Worm (Caenorhabditis elegans) whole organism, young adult: ENCODE measurements around the gene rps-1.

Experiments used
- B0019.2 ChIP-seq: fragments of 200-800 bp; sonication (Bioruptor generic); conservative IDR thresholded peaks from 2 replicates; pipeline ENCODE4 v1.3.6; 2022; ENCODE audit warnings: missing genetic modification reagents, missing genetic modification characterization, missing compliant biosample characterization
- C06A6.2 ChIP-seq: fragments of 200-800 bp; sonication (Bioruptor generic); conservative IDR thresholded peaks from 2 replicates; pipeline ENCODE4 v1.3.6; 2022; ENCODE audit warnings: missing genetic modification characterization, missing compliant biosample characterization
- D2030.7 ChIP-seq: fragments of 200-800 bp; sonication (Bioruptor generic); IDR thresholded peaks from 2 replicates; pipeline ENCODE4 v1.3.6; 2022; ENCODE audit warnings: missing genetic modification reagents, missing genetic modification characterization, missing compliant biosample characterization
- F23B12.7 ChIP-seq: sonication (generic microtip); optimal IDR thresholded peaks from 2 replicates; lab custom pipeline; 2017; ENCODE audit warnings: missing genetic modification characterization, mild to moderate bottlenecking, missing compliant biosample characterization, antibody characterized with exemption, moderate library complexity; ENCODE audit not compliant: insufficient read depth
- F55B11.4 ChIP-seq: sonication (generic microtip); optimal IDR thresholded peaks from 2 replicates; lab custom pipeline; 2016; ENCODE audit warnings: missing compliant biosample characterization, missing genetic modification characterization, borderline replicate concordance; ENCODE audit not compliant: insufficient read depth
- F57A8.1 ChIP-seq: fragments of 200-800 bp; sonication (Bioruptor generic); optimal IDR thresholded peaks from 2 replicates; lab custom pipeline; 2018; ENCODE audit warnings: mild to moderate bottlenecking, missing genetic modification characterization, moderate library complexity, missing compliant biosample characterization
- F57C9.4 ChIP-seq: sonication (generic microtip); optimal IDR thresholded peaks from 2 replicates; lab custom pipeline; 2017; ENCODE audit warnings: mild to moderate bottlenecking, missing genetic modification characterization, missing compliant biosample characterization
- K11D2.4 ChIP-seq: fragments of 200-800 bp; sonication (Bioruptor generic); IDR thresholded peaks from 2 replicates; pipeline ENCODE4 v1.3.6; 2022; ENCODE audit warnings: missing genetic modification reagents, missing genetic modification characterization, missing compliant biosample characterization
- Y53G8AR.9 ChIP-seq: fragments of 200-800 bp; sonication (Bioruptor generic); conservative IDR thresholded peaks from 2 replicates; pipeline ENCODE4 v1.3.6; 2022; ENCODE audit warnings: missing genetic modification reagents, missing genetic modification characterization, missing compliant biosample characterization
- Y56A3A.18 ChIP-seq: fragments of 200-800 bp; sonication (Bioruptor generic); IDR thresholded peaks from 2 replicates; pipeline ENCODE4 v1.3.6; 2022; ENCODE audit warnings: missing genetic modification reagents, missing genetic modification characterization, missing compliant biosample characterization
- Y67H2A.10 ChIP-seq: fragments of 200-800 bp; sonication (Bioruptor generic); conservative IDR thresholded peaks from 2 replicates; pipeline ENCODE4 v1.3.6; 2022; ENCODE audit warnings: missing genetic modification reagents, missing genetic modification characterization, missing compliant biosample characterization
- Y79H2A.3 ChIP-seq: fragments of 200-800 bp; sonication (Bioruptor generic); conservative IDR thresholded peaks from 2 replicates; pipeline ENCODE4 v1.3.6; 2022; ENCODE audit warnings: missing genetic modification reagents, missing genetic modification characterization, missing compliant biosample characterization
- aptf-3 ChIP-seq: fragments of 200-800 bp; sonication (Bioruptor generic); IDR thresholded peaks from 2 replicates; pipeline ENCODE4 v1.3.6; 2022; ENCODE audit warnings: missing genetic modification characterization, missing compliant biosample characterization
- attf-6 ChIP-seq: fragments of 200-800 bp; sonication (Bioruptor generic); IDR thresholded peaks from 2 replicates; pipeline ENCODE4 v1.3.6; 2022; ENCODE audit warnings: missing genetic modification reagents, missing genetic modification characterization, missing compliant biosample characterization
- cebp-2 ChIP-seq: fragments of 200-800 bp; sonication (Bioruptor generic); IDR thresholded peaks from 2 replicates; pipeline ENCODE4 v1.3.6; 2022; ENCODE audit warnings: missing genetic modification characterization, missing compliant biosample characterization
- ceh-58 ChIP-seq: fragments of 200-800 bp; sonication (Bioruptor generic); IDR thresholded peaks from 2 replicates; pipeline ENCODE4 v1.3.6; 2022; ENCODE audit warnings: missing genetic modification characterization, missing compliant biosample characterization
- ceh-79 ChIP-seq: sonication (generic microtip); optimal IDR thresholded peaks from 2 replicates; lab custom pipeline; 2017; ENCODE audit warnings: mild to moderate bottlenecking, missing genetic modification characterization, missing compliant biosample characterization
- dox-1 ChIP-seq: fragments of 200-800 bp; sonication (Bioruptor generic); IDR thresholded peaks from 2 replicates; pipeline ENCODE4 v1.3.6; 2022; ENCODE audit warnings: missing genetic modification reagents, missing genetic modification characterization, missing compliant biosample characterization
- dpff-1 ChIP-seq: sonication (generic microtip); optimal IDR thresholded peaks from 2 replicates; lab custom pipeline; 2017; ENCODE audit warnings: mild to moderate bottlenecking, missing genetic modification characterization, missing compliant biosample characterization
- egl-18 ChIP-seq: fragments of 200-800 bp; sonication (Bioruptor generic); IDR thresholded peaks from 2 replicates; pipeline ENCODE4 v1.3.6; 2022; ENCODE audit warnings: missing genetic modification reagents, missing genetic modification characterization, missing compliant biosample characterization
- fkh-3 ChIP-seq: sonication (generic microtip); optimal IDR thresholded peaks from 2 replicates; lab custom pipeline; 2016; ENCODE audit warnings: mild to moderate bottlenecking, missing genetic modification characterization, missing compliant biosample characterization
- gei-17 ChIP-seq: fragments of 200-800 bp; sonication (Bioruptor generic); optimal IDR thresholded peaks from 2 replicates; lab custom pipeline; 2018; ENCODE audit warnings: mild to moderate bottlenecking, missing genetic modification characterization, missing compliant biosample characterization
- hmg-1.2 ChIP-seq: fragments of 200-800 bp; sonication (Bioruptor generic); IDR thresholded peaks from 2 replicates; pipeline ENCODE4 v1.3.6; 2022; ENCODE audit warnings: missing genetic modification reagents, missing genetic modification characterization, missing compliant biosample characterization
- hrde-1 ChIP-seq: sonication (generic microtip); optimal IDR thresholded peaks from 2 replicates; lab custom pipeline; 2016; ENCODE audit warnings: missing genetic modification characterization, mild to moderate bottlenecking, missing compliant biosample characterization, moderate library complexity, missing genotype, missing genetic modification reagents, borderline replicate concordance
- lag-1 ChIP-seq: fragments of 200-800 bp; sonication (Bioruptor generic); IDR thresholded peaks from 2 replicates; pipeline ENCODE4 v1.3.6; 2022; ENCODE audit warnings: missing genetic modification reagents, missing genetic modification characterization, missing compliant biosample characterization
- let-607 ChIP-seq, 2 experiments: fragments of 200-800 bp in 1 of 2; sonication (Bioruptor generic) in 1 of 2; sonication (generic microtip) in 1 of 2; optimal IDR thresholded peaks; 2 replicates each; lab custom pipeline; 2016 to 2018; ENCODE audit warnings: mild to moderate bottlenecking in 2 of 2, missing compliant biosample characterization in 2 of 2, missing genetic modification characterization in 2 of 2, moderate library complexity in 2 of 2, missing genotype in 1 of 2
- lin-40 ChIP-seq: sonication (generic microtip); optimal IDR thresholded peaks from 2 replicates; lab custom pipeline; 2016; ENCODE audit warnings: missing genetic modification characterization, mild to moderate bottlenecking, missing compliant biosample characterization, missing genotype, missing genetic modification reagents
- lin-54 ChIP-seq: fragments of 200-800 bp; sonication (Bioruptor generic); optimal IDR thresholded peaks from 2 replicates; lab custom pipeline; 2018; ENCODE audit warnings: mild to moderate bottlenecking, missing genetic modification characterization, missing compliant biosample characterization
- lir-1 ChIP-seq: fragments of 200-800 bp; sonication (Bioruptor generic); conservative IDR thresholded peaks from 2 replicates; pipeline ENCODE4 v1.3.6; 2022; ENCODE audit warnings: missing genetic modification reagents, missing genetic modification characterization, missing compliant biosample characterization
- lsl-1 ChIP-seq: fragments of 200-800 bp; sonication (Bioruptor generic); optimal IDR thresholded peaks from 2 replicates; lab custom pipeline; 2018; ENCODE audit warnings: mild to moderate bottlenecking, missing genetic modification characterization, moderate library complexity, missing compliant biosample characterization
- madf-6 ChIP-seq: fragments of 200-800 bp; sonication (Bioruptor generic); IDR thresholded peaks from 2 replicates; pipeline ENCODE4 v1.3.6; 2022; ENCODE audit warnings: missing genetic modification reagents, missing genetic modification characterization, missing compliant biosample characterization
- madf-8 ChIP-seq: fragments of 200-800 bp; sonication (Bioruptor generic); conservative IDR thresholded peaks from 2 replicates; pipeline ENCODE4 v1.3.6; 2022; ENCODE audit warnings: missing genetic modification reagents, missing genetic modification characterization, missing compliant biosample characterization
- mxl-1 ChIP-seq: sonication (generic microtip); optimal IDR thresholded peaks from 2 replicates; lab custom pipeline; 2016; ENCODE audit warnings: missing genetic modification characterization, missing compliant biosample characterization
- nfya-1 ChIP-seq: sonication (generic microtip); optimal IDR thresholded peaks from 2 replicates; lab custom pipeline; 2017; ENCODE audit warnings: antibody characterized with exemption, missing compliant biosample characterization, missing genetic modification characterization, borderline replicate concordance; ENCODE audit not compliant: insufficient read depth
- nhr-179 ChIP-seq: sonication (generic microtip); optimal IDR thresholded peaks from 2 replicates; lab custom pipeline; 2016; ENCODE audit warnings: mild to moderate bottlenecking, missing genetic modification characterization, missing compliant biosample characterization
- nhr-90 ChIP-seq: sonication (generic microtip); optimal IDR thresholded peaks from 2 replicates; lab custom pipeline; 2016; ENCODE audit warnings: missing genotype, mild to moderate bottlenecking, missing genetic modification characterization, missing compliant biosample characterization
- rcor-1 ChIP-seq: fragments of 200-800 bp; sonication (Bioruptor generic); IDR thresholded peaks from 2 replicates; pipeline ENCODE4 v1.3.6; 2022; ENCODE audit warnings: missing genetic modification reagents, missing genetic modification characterization, missing compliant biosample characterization
- rec-8 ChIP-seq, 2 experiments: sonication (generic microtip); optimal IDR thresholded peaks; 2 replicates each; lab custom pipeline; 2016; ENCODE audit warnings: mild to moderate bottlenecking in 2 of 2, missing genetic modification characterization in 2 of 2, missing genetic modification reagents in 2 of 2, missing genotype in 2 of 2, missing biosample characterization in 1 of 2, missing compliant biosample characterization in 1 of 2, moderate library complexity in 1 of 2
- repo-1 ChIP-seq: sonication (generic microtip); optimal IDR thresholded peaks from 2 replicates; lab custom pipeline; 2017; ENCODE audit warnings: mild to moderate bottlenecking, missing genetic modification characterization, missing compliant biosample characterization
- snpc-1.1 ChIP-seq: sonication (generic microtip); optimal IDR thresholded peaks from 2 replicates; lab custom pipeline; 2017; ENCODE audit warnings: missing genetic modification characterization, mild to moderate bottlenecking, missing compliant biosample characterization, antibody characterized with exemption, moderate library complexity, missing genotype, missing genetic modification reagents; ENCODE audit not compliant: insufficient read depth
- snpc-3.4 ChIP-seq: sonication (generic microtip); optimal IDR thresholded peaks from 2 replicates; lab custom pipeline; 2017; ENCODE audit warnings: missing genetic modification characterization, mild to moderate bottlenecking, missing compliant biosample characterization, antibody characterized with exemption, moderate library complexity, missing genotype, missing genetic modification reagents
- sptf-2 ChIP-seq: fragments of 200-800 bp; sonication (Bioruptor generic); optimal IDR thresholded peaks from 2 replicates; lab custom pipeline; 2018; ENCODE audit warnings: mild to moderate bottlenecking, missing genetic modification characterization, missing compliant biosample characterization
- tlf-1 ChIP-seq: fragments of 200-800 bp; sonication (Bioruptor generic); optimal IDR thresholded peaks from 2 replicates; lab custom pipeline; 2018; ENCODE audit warnings: mild to moderate bottlenecking, missing genetic modification characterization, missing compliant biosample characterization
- zfh-2 ChIP-seq: fragments of 200-800 bp; sonication (Bioruptor generic); conservative IDR thresholded peaks from 2 replicates; pipeline ENCODE4 v1.3.6; 2022; ENCODE audit warnings: missing genetic modification reagents, missing genetic modification characterization, missing compliant biosample characterization
- zim-3 ChIP-seq: sonication (generic microtip); optimal IDR thresholded peaks from 2 replicates; lab custom pipeline; 2017; ENCODE audit warnings: mild to moderate bottlenecking, missing genetic modification characterization, moderate library complexity, missing compliant biosample characterization

The rps-1 gene

DNA sequence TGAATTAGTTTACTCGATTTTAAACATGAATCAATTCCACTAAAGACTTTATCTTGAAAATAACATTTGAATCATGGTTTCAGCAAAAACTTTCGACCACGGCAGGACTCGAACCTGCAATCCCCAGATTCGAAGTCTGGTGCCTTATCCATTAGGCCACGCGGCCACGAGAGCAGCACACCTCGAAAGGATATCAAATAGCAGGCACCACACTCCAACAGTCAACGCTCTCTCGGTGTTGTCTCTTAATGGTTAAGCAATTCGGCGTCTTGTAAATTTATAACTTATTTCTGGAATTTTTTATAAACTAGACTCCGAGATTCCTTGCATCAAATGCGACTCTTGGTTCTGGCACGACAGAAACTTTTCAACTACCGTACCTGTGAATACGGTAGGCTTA lies 4.9 kb upstream of the rps-1 start (continued):
- TF ChIP-seq nhr-179: no peak
- TF ChIP-seq fkh-3 (tag; lab: Kevin White, UChicago): peak; percentile 75
- TF ChIP-seq let-607 (tag; optimal IDR thresholded peaks at IDR 0.05; lab: Kevin White, UChicago): peak; percentile 55 to 67
- TF ChIP-seq aptf-3: 0 out of 2 replicates have a peak, but pooled peaks have one; percentile 75
- TF ChIP-seq sptf-2 (GFP tag; lab: Kevin White, UChicago): no peak
- TF ChIP-seq lag-1: no peak
- peak; percentile 70 for TF ChIP-seq ceh-79 (tag; lab: Kevin White, UChicago)
- peak; percentile 74 for TF ChIP-seq lin-40 (tag; lab: Kevin White, UChicago)
- no peak for TF ChIP-seq snpc-3.4 (tag; lab: Kevin White, UChicago)
- no peak for TF ChIP-seq Y79H2A.3 (GFP tag; lab: Robert Waterston, UW)
- TF ChIP-seq Y56A3A.18 (GFP tag; lab: Robert Waterston, UW): peak; percentile 78; the same call in 1 of the 2 replicates
- TF ChIP-seq ceh-58 (GFP tag; lab: Robert Waterston, UW): no peak
- TF ChIP-seq K11D2.4 (GFP tag; lab: Robert Waterston, UW): 0 out of 2 replicates have a peak, but pooled peaks have one; percentile 45
- TF ChIP-seq hrde-1 (tag; lab: Kevin White, UChicago): peak; percentile 64
- peak; percentile 55 for TF ChIP-seq D2030.7 (GFP tag; lab: Robert Waterston, UW)
- peak; percentile 81 for TF ChIP-seq repo-1 (tag; lab: Kevin White, UChicago)
- peak; percentile 78 for TF ChIP-seq mxl-1 (tag; lab: Kevin White, UChicago)
- TF ChIP-seq F57A8.1 (GFP tag; lab: Kevin White, UChicago): no peak
- peak; percentile 61; the same call in 1 of the 2 replicates for TF ChIP-seq lir-1
- TF ChIP-seq gei-17 (GFP tag; lab: Kevin White, UChicago): no peak
- TF ChIP-seq C06A6.2: peak; percentile 73
- TF ChIP-seq madf-8: no peak; the same call in 1 of the 2 replicates
- peak; percentile 64 for TF ChIP-seq lsl-1 (GFP tag; lab: Kevin White, UChicago)
- 0 out of 2 replicates have a peak, but pooled peaks have one; percentile 24 for TF ChIP-seq egl-18 (GFP tag; lab: Robert Waterston, UW)
- peak; percentile 72 for TF ChIP-seq F57C9.4
- peak; percentile 52 for TF ChIP-seq zim-3 (tag; lab: Kevin White, UChicago)
- no peak for TF ChIP-seq snpc-1.1 (tag; lab: Kevin White, UChicago)
- TF ChIP-seq nhr-90 (tag; lab: Kevin White, UChicago): peak; percentile 87
- TF ChIP-seq dpff-1 (tag; lab: Kevin White, UChicago): peak; percentile 81
- peak; percentile 53; the same call in 1 of the 2 replicates for TF ChIP-seq B0019.2
- TF ChIP-seq attf-6: 0 out of 2 replicates have a peak, but pooled peaks have one; percentile 21
- peak; percentile 67; the same call in 1 of the 2 replicates for TF ChIP-seq Y53G8AR.9
- TF ChIP-seq F23B12.7 (tag; lab: Kevin White, UChicago): peak; percentile 93
- TF ChIP-seq rec-8 (tag; optimal IDR thresholded peaks at IDR 0.05; lab: Kevin White, UChicago): peak; percentile 60 to 83
- peak; percentile 77 for TF ChIP-seq madf-6 (GFP tag; lab: Robert Waterston, UW)
- no peak for TF ChIP-seq F55B11.4
- TF ChIP-seq cebp-2 (GFP tag; lab: Robert Waterston, UW): no peak
- peak; percentile 13 for TF ChIP-seq tlf-1 (GFP tag; lab: Kevin White, UChicago)
- TF ChIP-seq hmg-1.2 (GFP tag; lab: Robert Waterston, UW): peak; percentile 75
- peak; percentile 81 for TF ChIP-seq rcor-1 (GFP tag; lab: Robert Waterston, UW)
- TF ChIP-seq zfh-2 (GFP tag; lab: Robert Waterston, UW): no peak
- peak; percentile 72 for TF ChIP-seq Y67H2A.10 (GFP tag; lab: Robert Waterston, UW)
- TF ChIP-seq nfya-1 (tag; lab: Kevin White, UChicago): no peak
- TF ChIP-seq lin-54: peak; percentile 53
- peak; percentile 83 for TF ChIP-seq dox-1 (GFP tag; lab: Robert Waterston, UW)
